Fruit fly (Drosophila melanogaster): ENCODE data around the gene CG31288.

- TF ChIP-seq psq (optimal IDR thresholded peaks at IDR 0.05) (no peak), ttk (optimal IDR thresholded peaks at IDR 0.05) (no peak)
Measured at dm6 chr3R:25295320-25296020, 3.9 kb downstream of the CG31288 start, which contains the start of gene CG31102.
